Fruit fly (Drosophila melanogaster): Measurements from ENCODE around the gene CG3581.
A peak's percentile ranks its signal among the peaks of the same experiment; 100 is the strongest.

CG3581 gene

dm6 chr3R:19335482-19335881, 39.1 kb downstream of the CG3581 start:
- peak; percentile 1 for TF ChIP-seq CG7271 (tag; optimal IDR thresholded peaks at IDR 0.05)
- peak; percentile 70 for TF ChIP-seq CG15479 (GFP tag; optimal IDR thresholded peaks at IDR 0.05)
- TF ChIP-seq CG7963 (GFP tag; IDR thresholded peaks at IDR 0.05; ENCODE audit: partially characterized antibody): 0 out of 3 replicates have a peak, but pooled peaks have one; percentile 11
- TF ChIP-seq tx (GFP tag; optimal IDR thresholded peaks at IDR 0.05): no peak
- TF ChIP-seq Asciz (GFP tag; optimal IDR thresholded peaks at IDR 0.05): no peak
- no peak for TF ChIP-seq lbe (GFP tag; optimal IDR thresholded peaks at IDR 0.05)
- no peak for TF ChIP-seq Vsx1 (GFP tag; optimal IDR thresholded peaks at IDR 0.05)
- peak; percentile 94 for TF ChIP-seq cad (GFP tag; optimal IDR thresholded peaks at IDR 0.05)
- TF ChIP-seq ci (GFP tag; IDR thresholded peaks at IDR 0.05): no peak

- TF ChIP-seq YL-1 (GFP tag; optimal IDR thresholded peaks at IDR 0.05) (no peak), CG31388 (GFP tag; optimal IDR thresholded peaks at IDR 0.05) (no peak), wor (GFP tag; IDR thresholded peaks at IDR 0.05) (no peak), Aef1 (GFP tag; IDR thresholded peaks at IDR 0.05) (no peak), trh (GFP tag; optimal IDR thresholded peaks at IDR 0.05) (no peak), twi (tag; optimal IDR thresholded peaks at IDR 0.05) (peak; percentile 90), CG33557 (GFP tag; optimal IDR thresholded peaks at IDR 0.05) (no peak), NFAT (GFP tag; IDR thresholded peaks at IDR 0.05) (no peak), ac (GFP tag; optimal IDR thresholded peaks at IDR 0.05) (no peak)
Observed at dm6 chr3R:19332553-19332952, 42.0 kb downstream of the CG3581 start.

dm6 chr3R:19332052-19332451, 42.5 kb downstream of the CG3581 start:
- TF ChIP-seq zen (tag; optimal IDR thresholded peaks at IDR 0.05) (peak; percentile 95), mam (GFP tag; optimal IDR thresholded peaks at IDR 0.05) (no peak), CG7556 (GFP tag; optimal IDR thresholded peaks at IDR 0.05) (no peak), Tbp (GFP tag; optimal IDR thresholded peaks at IDR 0.05) (no peak), sens (GFP tag) (no peak), HLH4C (GFP tag; IDR thresholded peaks at IDR 0.05; ENCODE audit: partially characterized antibody) (no peak), Sin3A (optimal IDR thresholded peaks at IDR 0.05) (no peak), CG32772 (GFP tag; IDR thresholded peaks at IDR 0.05) (no peak), fu2 (GFP tag; optimal IDR thresholded peaks at IDR 0.05) (no peak)

dm6 chr3R:19328716-19329115, 45.9 kb downstream of the CG3581 start:
- TF ChIP-seq chinmo (GFP tag; IDR thresholded peaks at IDR 0.05; ENCODE audit: partially characterized antibody) (no peak), CG14860 (GFP tag; IDR thresholded peaks at IDR 0.05; ENCODE audit: partially characterized antibody) (0 out of 3 replicates have a peak, but pooled peaks have one; percentile 18)

dm6 chr3R:19326043-19326805, 48.4 kb downstream of the CG3581 start, which contains the start of gene Delta:
Delta (minus strand) TSS chr3R:19326217.
- TF ChIP-seq Oli (tag; optimal IDR thresholded peaks at IDR 0.05) (peak; percentile 1), unpg (GFP tag; optimal IDR thresholded peaks at IDR 0.05) (peak; percentile 39), Hmx (GFP tag; optimal IDR thresholded peaks at IDR 0.05) (no peak), bbx (GFP tag; IDR thresholded peaks at IDR 0.05; ENCODE audit: partially characterized antibody) (peak; percentile 58), pb (GFP tag; optimal IDR thresholded peaks at IDR 0.05) (no peak), tll (GFP tag; optimal IDR thresholded peaks at IDR 0.05) (no peak), gce (GFP tag; IDR thresholded peaks at IDR 0.05) (peak; percentile 24; the same call in 1 of the 3 replicates), CG42726 (GFP tag; IDR thresholded peaks at IDR 0.05; ENCODE audit: partially characterized antibody) (0 out of 2 replicates have a peak, but pooled peaks have one; percentile 41), slou (GFP tag; optimal IDR thresholded peaks at IDR 0.05) (no peak), gsb-n (tag; optimal IDR thresholded peaks at IDR 0.05) (peak; percentile 13), CG4424 (GFP tag; optimal IDR thresholded peaks at IDR 0.05) (no peak), CG9437 (GFP tag; optimal IDR thresholded peaks at IDR 0.05) (peak; percentile 89), CG10431 (GFP tag; optimal IDR thresholded peaks at IDR 0.05) (peak; percentile 23), CG2129 (GFP tag; IDR thresholded peaks at IDR 0.05; ENCODE audit: partially characterized antibody) (no peak), CG2875 (GFP tag; optimal IDR thresholded peaks at IDR 0.05) (no peak)
